Fruit fly (Drosophila melanogaster): Measurements from ENCODE around the gene fiz.

fiz gene

dm6 chrX:14952097-14952844 is 42.8 kb upstream of the fiz start (continued):
- TF ChIP-seq CG6276 (GFP tag; optimal IDR thresholded peaks at IDR 0.05) (peak; percentile 69), CG16779 (tag; optimal IDR thresholded peaks at IDR 0.05) (peak; percentile 63), CG8119 (GFP tag; IDR thresholded peaks at IDR 0.05) (peak; percentile 87), fd59A (GFP tag; optimal IDR thresholded peaks at IDR 0.05) (peak; percentile 60), cyc (GFP tag; optimal IDR thresholded peaks at IDR 0.05) (peak; percentile 82), CG6792 (GFP tag; optimal IDR thresholded peaks at IDR 0.05) (peak; percentile 87), Hr4 (GFP tag; optimal IDR thresholded peaks at IDR 0.05) (peak; percentile 82), CG4318 (GFP tag; optimal IDR thresholded peaks at IDR 0.05) (peak; percentile 70), Hr39 (GFP tag; optimal IDR thresholded peaks at IDR 0.05) (peak; percentile 88), esn (GFP tag; optimal IDR thresholded peaks at IDR 0.05) (peak; percentile 87), CG31627 (GFP tag; optimal IDR thresholded peaks at IDR 0.05) (peak; percentile 86), CG11762 (GFP tag; optimal IDR thresholded peaks at IDR 0.05; ENCODE audit: insufficient read depth) (peak; percentile 64), Sox14 (GFP tag; optimal IDR thresholded peaks at IDR 0.05) (peak; percentile 89), Ets96B (tag; optimal IDR thresholded peaks at IDR 0.05) (peak; percentile 67), CG7368 (GFP tag; optimal IDR thresholded peaks at IDR 0.05) (peak; percentile 77), Sox102F (GFP tag; optimal IDR thresholded peaks at IDR 0.05) (peak; percentile 88), Gug (GFP tag; IDR thresholded peaks at IDR 0.05) (peak; percentile 83), CG1621 (tag; optimal IDR thresholded peaks at IDR 0.05) (peak; percentile 75), fkh (GFP tag; optimal IDR thresholded peaks at IDR 0.05) (no peak)

- TF ChIP-seq Met (GFP tag; optimal IDR thresholded peaks at IDR 0.05) (no peak), eg (GFP tag; IDR thresholded peaks at IDR 0.05) (peak; percentile 5; the same call in 1 of the 3 replicates), CG6163 (GFP tag; IDR thresholded peaks at IDR 0.05) (peak; percentile 8), Gug (GFP tag; IDR thresholded peaks at IDR 0.05) (peak; percentile 18; the same call in 1 of the 2 replicates), svp (GFP tag) (peak; percentile 79)
These were observed 41.9 kb upstream of the fiz start for dm6 chrX:14951346-14951862.

dm6 chrX:14950273-14951272 is 41.1 kb upstream of the fiz start:
- TF ChIP-seq Sox102F (GFP tag; optimal IDR thresholded peaks at IDR 0.05), result peak; percentile 98
- TF ChIP-seq CG6276 (GFP tag; optimal IDR thresholded peaks at IDR 0.05), result peak; percentile 99
- peak; percentile 99 for TF ChIP-seq pdm3 (GFP tag; optimal IDR thresholded peaks at IDR 0.05)
- TF ChIP-seq fd59A (GFP tag; optimal IDR thresholded peaks at IDR 0.05), result peak; percentile 99
- peak; percentile 97 for TF ChIP-seq dac (GFP tag; optimal IDR thresholded peaks at IDR 0.05)
- TF ChIP-seq fd85E (GFP tag; optimal IDR thresholded peaks at IDR 0.05), result peak; percentile 91
- peak; percentile 98 for TF ChIP-seq Lpt (GFP tag; optimal IDR thresholded peaks at IDR 0.05)
- TF ChIP-seq CG6854 (GFP tag; optimal IDR thresholded peaks at IDR 0.05), result peak; percentile 99
- TF ChIP-seq CG31627 (GFP tag; optimal IDR thresholded peaks at IDR 0.05), result peak; percentile 98
- peak; percentile 98 for TF ChIP-seq Hr4 (GFP tag; optimal IDR thresholded peaks at IDR 0.05)
- TF ChIP-seq CG11294 (GFP tag; IDR thresholded peaks at IDR 0.05), result peak; percentile 94
- TF ChIP-seq Ets96B (tag; optimal IDR thresholded peaks at IDR 0.05), result peak; percentile 99
- TF ChIP-seq Met (GFP tag; optimal IDR thresholded peaks at IDR 0.05), result peak; percentile 99
- peak; percentile 99 for TF ChIP-seq CG3032 (tag; optimal IDR thresholded peaks at IDR 0.05)
- peak; percentile 98 for TF ChIP-seq CG8632 (GFP tag; optimal IDR thresholded peaks at IDR 0.05)
- TF ChIP-seq svp (GFP tag), result peak; percentile 100
- TF ChIP-seq eg (GFP tag; IDR thresholded peaks at IDR 0.05), result peak; percentile 96
- TF ChIP-seq topi (GFP tag; optimal IDR thresholded peaks at IDR 0.05), result peak; percentile 99
- TF ChIP-seq Gug (GFP tag; IDR thresholded peaks at IDR 0.05), result peak; percentile 97
- TF ChIP-seq Hr38 (GFP tag; optimal IDR thresholded peaks at IDR 0.05), result peak; percentile 55
- peak; percentile 96 for TF ChIP-seq CG9139 (GFP tag; optimal IDR thresholded peaks at IDR 0.05)
- TF ChIP-seq salr (GFP tag; optimal IDR thresholded peaks at IDR 0.05), result peak; percentile 94 to 99
- TF ChIP-seq fkh (GFP tag; optimal IDR thresholded peaks at IDR 0.05), result peak; percentile 43
- TF ChIP-seq Eip75B (GFP tag; optimal IDR thresholded peaks at IDR 0.05), result peak; percentile 98
- TF ChIP-seq achi (GFP tag; optimal IDR thresholded peaks at IDR 0.05), result peak; percentile 97
- TF ChIP-seq dsx (GFP tag; optimal IDR thresholded peaks at IDR 0.05; ENCODE audit: poor library complexity, severe bottlenecking), result peak; percentile 97
- peak; percentile 97 for TF ChIP-seq Ets21C (GFP tag; optimal IDR thresholded peaks at IDR 0.05)
- peak; percentile 98 for TF ChIP-seq CG11762 (GFP tag; optimal IDR thresholded peaks at IDR 0.05; ENCODE audit: insufficient read depth)
- peak; percentile 95 for TF ChIP-seq CG7368 (GFP tag; optimal IDR thresholded peaks at IDR 0.05)
- TF ChIP-seq Sox14 (GFP tag; optimal IDR thresholded peaks at IDR 0.05), result peak; percentile 99
- TF ChIP-seq CG11902 (GFP tag; optimal IDR thresholded peaks at IDR 0.05), result peak; percentile 97
- peak; percentile 96 for TF ChIP-seq vri (GFP tag; optimal IDR thresholded peaks at IDR 0.05)

Measured in whole organism, prepupa.